Fruit fly (Drosophila melanogaster): Measurements from ENCODE around the gene CG33543.

- TF ChIP-seq CG3032 (tag; optimal IDR thresholded peaks at IDR 0.05) (no peak), fkh (GFP tag; optimal IDR thresholded peaks at IDR 0.05) (no peak), CG10669 (GFP tag; optimal IDR thresholded peaks at IDR 0.05) (no peak), CG4318 (GFP tag; optimal IDR thresholded peaks at IDR 0.05) (no peak), Gug (GFP tag; IDR thresholded peaks at IDR 0.05) (no peak), achi (GFP tag; optimal IDR thresholded peaks at IDR 0.05) (no peak), CG10631 (GFP tag; optimal IDR thresholded peaks at IDR 0.05) (no peak), fd59A (GFP tag; optimal IDR thresholded peaks at IDR 0.05) (no peak), Sox15 (GFP tag; optimal IDR thresholded peaks at IDR 0.05) (no peak), acj6 (GFP tag; optimal IDR thresholded peaks at IDR 0.05) (no peak), CG6854 (GFP tag; optimal IDR thresholded peaks at IDR 0.05) (no peak), CG31627 (GFP tag; optimal IDR thresholded peaks at IDR 0.05) (no peak), Ets96B (tag; optimal IDR thresholded peaks at IDR 0.05) (no peak), CG8119 (GFP tag; IDR thresholded peaks at IDR 0.05) (no peak)
Measured at dm6 chr2L:2039458-2039857, 33.3 kb upstream of the CG33543 start.
